Worm (Caenorhabditis elegans) whole organism, young adult: ENCODE measurements around the gene F53A10.2.
A peak's percentile ranks its signal among the peaks of the same experiment; 100 is the strongest.

Experiments used
- B0035.1 ChIP-seq: sonication (generic microtip); optimal IDR thresholded peaks from 2 replicates; lab custom pipeline; 2016; ENCODE audit warnings: missing genetic modification characterization, mild to moderate bottlenecking, missing compliant biosample characterization, missing genotype, missing genetic modification reagents
- C06A6.2 ChIP-seq: fragments of 200-800 bp; sonication (Bioruptor generic); conservative IDR thresholded peaks from 2 replicates; pipeline ENCODE4 v1.3.6; 2022; ENCODE audit warnings: missing genetic modification characterization, missing compliant biosample characterization
- F52B5.7 ChIP-seq: sonication (generic microtip); optimal IDR thresholded peaks from 2 replicates; lab custom pipeline; 2016; ENCODE audit warnings: mild to moderate bottlenecking, missing genetic modification characterization, missing compliant biosample characterization
- F55B11.4 ChIP-seq: sonication (generic microtip); optimal IDR thresholded peaks from 2 replicates; lab custom pipeline; 2016; ENCODE audit warnings: missing compliant biosample characterization, missing genetic modification characterization, borderline replicate concordance; ENCODE audit not compliant: insufficient read depth
- F57C9.4 ChIP-seq: sonication (generic microtip); optimal IDR thresholded peaks from 2 replicates; lab custom pipeline; 2017; ENCODE audit warnings: mild to moderate bottlenecking, missing genetic modification characterization, missing compliant biosample characterization
- T07F8.4 ChIP-seq: sonication (generic microtip); optimal IDR thresholded peaks from 2 replicates; lab custom pipeline; 2016; ENCODE audit warnings: mild to moderate bottlenecking, missing genetic modification characterization, moderate library complexity, missing compliant biosample characterization
- Y56A3A.18 ChIP-seq: fragments of 200-800 bp; sonication (Bioruptor generic); IDR thresholded peaks from 2 replicates; pipeline ENCODE4 v1.3.6; 2022; ENCODE audit warnings: missing genetic modification reagents, missing genetic modification characterization, missing compliant biosample characterization
- Y95B8A.8 ChIP-seq: fragments of 200-800 bp; sonication (Bioruptor generic); IDR thresholded peaks from 2 replicates; pipeline ENCODE4 v1.3.6; 2022; ENCODE audit warnings: missing genetic modification reagents, missing genetic modification characterization, missing compliant biosample characterization
- akir-1 ChIP-seq: fragments of 200-800 bp; sonication (Bioruptor generic); optimal IDR thresholded peaks from 2 replicates; lab custom pipeline; 2018; ENCODE audit warnings: mild to moderate bottlenecking, missing genetic modification characterization, moderate library complexity, missing compliant biosample characterization
- ama-1 ChIP-seq, 3 experiments: fragments of 150-350 bp in 1 of 3; sonication (generic microtip) in 2 of 3; optimal IDR thresholded peaks; 2 replicates each; lab custom pipeline; 2014 to 2018; ENCODE audit warnings: missing biosample characterization in 2 of 3, missing genetic modification characterization in 2 of 3, missing genetic modification reagents in 2 of 3
- aptf-3 ChIP-seq: fragments of 200-800 bp; sonication (Bioruptor generic); IDR thresholded peaks from 2 replicates; pipeline ENCODE4 v1.3.6; 2022; ENCODE audit warnings: missing genetic modification characterization, missing compliant biosample characterization
- atf-7 ChIP-seq: sonication (generic microtip); optimal IDR thresholded peaks from 2 replicates; lab custom pipeline; 2017; ENCODE audit warnings: mild to moderate bottlenecking, missing genetic modification characterization, missing compliant biosample characterization
- athp-1 ChIP-seq: sonication (generic microtip); optimal IDR thresholded peaks from 2 replicates; lab custom pipeline; 2017; ENCODE audit warnings: mild to moderate bottlenecking, missing genetic modification characterization, missing compliant biosample characterization
- attf-6 ChIP-seq: fragments of 200-800 bp; sonication (Bioruptor generic); IDR thresholded peaks from 2 replicates; pipeline ENCODE4 v1.3.6; 2022; ENCODE audit warnings: missing genetic modification reagents, missing genetic modification characterization, missing compliant biosample characterization
- bed-1 ChIP-seq: fragments of 200-800 bp; sonication (Bioruptor generic); IDR thresholded peaks from 2 replicates; pipeline ENCODE4 v1.3.6; 2022; ENCODE audit warnings: missing genetic modification reagents, missing genetic modification characterization, missing compliant biosample characterization
- bed-2 ChIP-seq: fragments of 200-800 bp; sonication (Bioruptor generic); IDR thresholded peaks from 2 replicates; pipeline ENCODE4 v1.3.6; 2022; ENCODE audit warnings: missing genetic modification reagents, missing genetic modification characterization, missing compliant biosample characterization
- cebp-1 ChIP-seq, 2 experiments: fragments of 200-800 bp in 1 of 2; sonication (Bioruptor generic) in 1 of 2; sonication (generic microtip) in 1 of 2; IDR thresholded peaks in 1 of 2; optimal IDR thresholded peaks in 1 of 2; 2 replicates each; pipeline versions ENCODE4 v1.3.6 to Lab custom; 2017 to 2022; ENCODE audit warnings: missing compliant biosample characterization in 2 of 2, missing genetic modification characterization in 2 of 2, mild to moderate bottlenecking in 1 of 2, missing genetic modification reagents in 1 of 2, moderate library complexity in 1 of 2
- ceh-79 ChIP-seq: sonication (generic microtip); optimal IDR thresholded peaks from 2 replicates; lab custom pipeline; 2017; ENCODE audit warnings: mild to moderate bottlenecking, missing genetic modification characterization, missing compliant biosample characterization
- ceh-91 ChIP-seq: fragments of 200-800 bp; sonication (Bioruptor generic); IDR thresholded peaks from 2 replicates; pipeline ENCODE4 v1.3.6; 2022; ENCODE audit warnings: missing genetic modification reagents, missing genetic modification characterization, missing compliant biosample characterization
- dpff-1 ChIP-seq: sonication (generic microtip); optimal IDR thresholded peaks from 2 replicates; lab custom pipeline; 2017; ENCODE audit warnings: mild to moderate bottlenecking, missing genetic modification characterization, missing compliant biosample characterization
- fkh-3 ChIP-seq: sonication (generic microtip); optimal IDR thresholded peaks from 2 replicates; lab custom pipeline; 2016; ENCODE audit warnings: mild to moderate bottlenecking, missing genetic modification characterization, missing compliant biosample characterization
- let-526 ChIP-seq: fragments of 200-800 bp; sonication (Bioruptor generic); IDR thresholded peaks from 2 replicates; pipeline ENCODE4 v1.3.6; 2022; ENCODE audit warnings: missing genetic modification reagents, missing genetic modification characterization, missing compliant biosample characterization
- lir-1 ChIP-seq: fragments of 200-800 bp; sonication (Bioruptor generic); conservative IDR thresholded peaks from 2 replicates; pipeline ENCODE4 v1.3.6; 2022; ENCODE audit warnings: missing genetic modification reagents, missing genetic modification characterization, missing compliant biosample characterization
- madf-10 ChIP-seq: sonication (generic microtip); optimal IDR thresholded peaks from 2 replicates; lab custom pipeline; 2016; ENCODE audit warnings: mild to moderate bottlenecking, missing genetic modification characterization, missing compliant biosample characterization
- madf-3 ChIP-seq: fragments of 200-800 bp; sonication (Bioruptor generic); IDR thresholded peaks from 2 replicates; pipeline ENCODE4 v1.3.6; 2022; ENCODE audit warnings: missing genetic modification reagents, missing genetic modification characterization, missing compliant biosample characterization
- mcd-1 ChIP-seq: fragments of 200-800 bp; sonication (Bioruptor generic); IDR thresholded peaks from 2 replicates; pipeline ENCODE4 v1.3.6; 2022; ENCODE audit warnings: missing genetic modification reagents, missing genetic modification characterization, missing compliant biosample characterization
- mel-28 ChIP-seq: sonication (generic microtip); optimal IDR thresholded peaks from 2 replicates; lab custom pipeline; 2016; ENCODE audit warnings: borderline replicate concordance, mild to moderate bottlenecking, missing genetic modification characterization, missing compliant biosample characterization
- mxl-1 ChIP-seq: sonication (generic microtip); optimal IDR thresholded peaks from 2 replicates; lab custom pipeline; 2016; ENCODE audit warnings: missing genetic modification characterization, missing compliant biosample characterization
- nfya-1 ChIP-seq: sonication (generic microtip); optimal IDR thresholded peaks from 2 replicates; lab custom pipeline; 2017; ENCODE audit warnings: antibody characterized with exemption, missing compliant biosample characterization, missing genetic modification characterization, borderline replicate concordance; ENCODE audit not compliant: insufficient read depth
- nhr-80 ChIP-seq: sonication (generic microtip); optimal IDR thresholded peaks from 2 replicates; lab custom pipeline; 2016; ENCODE audit warnings: missing genetic modification characterization, missing compliant biosample characterization
- nhr-90 ChIP-seq: sonication (generic microtip); optimal IDR thresholded peaks from 2 replicates; lab custom pipeline; 2016; ENCODE audit warnings: missing genotype, mild to moderate bottlenecking, missing genetic modification characterization, missing compliant biosample characterization
- repo-1 ChIP-seq: sonication (generic microtip); optimal IDR thresholded peaks from 2 replicates; lab custom pipeline; 2017; ENCODE audit warnings: mild to moderate bottlenecking, missing genetic modification characterization, missing compliant biosample characterization
- rpc-1 ChIP-seq, 2 experiments: fragments of 150-350 bp in 1 of 2; sonication (generic microtip) in 1 of 2; optimal IDR thresholded peaks; 2 replicates each; lab custom pipeline; 2014 to 2018; ENCODE audit warnings: missing biosample characterization in 1 of 2, missing genetic modification characterization in 1 of 2, missing genetic modification reagents in 1 of 2, missing genotype in 1 of 2
- snpc-1.1 ChIP-seq: sonication (generic microtip); optimal IDR thresholded peaks from 2 replicates; lab custom pipeline; 2017; ENCODE audit warnings: missing genetic modification characterization, mild to moderate bottlenecking, missing compliant biosample characterization, antibody characterized with exemption, moderate library complexity, missing genotype, missing genetic modification reagents; ENCODE audit not compliant: insufficient read depth
- somi-1 ChIP-seq: fragments of 200-800 bp; sonication (Bioruptor generic); optimal IDR thresholded peaks from 2 replicates; lab custom pipeline; 2018; ENCODE audit warnings: mild to moderate bottlenecking, missing genetic modification characterization, missing compliant biosample characterization
- sptf-2 ChIP-seq: fragments of 200-800 bp; sonication (Bioruptor generic); optimal IDR thresholded peaks from 2 replicates; lab custom pipeline; 2018; ENCODE audit warnings: mild to moderate bottlenecking, missing genetic modification characterization, missing compliant biosample characterization
- tbx-9 ChIP-seq: sonication (generic microtip); optimal IDR thresholded peaks from 2 replicates; lab custom pipeline; 2016; ENCODE audit warnings: borderline replicate concordance, missing genetic modification characterization, inconsistent platforms, missing compliant biosample characterization
- tlf-1 ChIP-seq: fragments of 200-800 bp; sonication (Bioruptor generic); optimal IDR thresholded peaks from 2 replicates; lab custom pipeline; 2018; ENCODE audit warnings: mild to moderate bottlenecking, missing genetic modification characterization, missing compliant biosample characterization
- unc-130 ChIP-seq: sonication (generic microtip); optimal IDR thresholded peaks from 2 replicates; lab custom pipeline; 2016; ENCODE audit warnings: missing genetic modification reagents, missing genetic modification characterization, missing compliant biosample characterization
- zim-3 ChIP-seq: sonication (generic microtip); optimal IDR thresholded peaks from 2 replicates; lab custom pipeline; 2017; ENCODE audit warnings: mild to moderate bottlenecking, missing genetic modification characterization, moderate library complexity, missing compliant biosample characterization
- ztf-22 ChIP-seq: fragments of 200-800 bp; sonication (Bioruptor generic); optimal IDR thresholded peaks from 2 replicates; lab custom pipeline; 2018; ENCODE audit warnings: mild to moderate bottlenecking, missing genetic modification characterization, moderate library complexity, missing compliant biosample characterization
- ztf-28 ChIP-seq: fragments of 200-800 bp; sonication (Bioruptor generic); IDR thresholded peaks from 2 replicates; pipeline ENCODE4 v1.3.6; 2022; ENCODE audit warnings: missing genetic modification reagents, missing genetic modification characterization, missing compliant biosample characterization

F53A10.2 gene

DNA sequence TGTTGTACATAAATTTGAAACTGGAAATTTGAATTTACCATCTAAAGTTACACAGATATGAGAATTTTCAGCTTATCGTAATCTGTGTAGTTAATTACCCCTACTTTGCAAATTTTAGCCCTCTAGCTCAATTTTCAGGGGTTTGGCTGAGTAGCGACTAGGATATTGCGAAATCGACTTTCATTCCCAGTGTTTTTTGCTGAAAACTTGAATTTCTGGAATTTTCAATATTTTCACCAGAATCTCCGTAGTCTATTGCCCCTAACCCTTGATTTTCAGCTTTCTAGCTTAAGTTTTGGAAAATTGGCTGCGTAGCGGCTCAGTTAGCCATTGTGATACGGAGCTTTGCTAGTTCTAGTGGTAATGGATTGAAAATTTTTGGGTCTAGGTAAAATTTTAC lies 40.0 kb upstream of the F53A10.2 start:
- TF ChIP-seq cebp-1 (GFP tag; IDR thresholded peaks at IDR 0.05; lab: Robert Waterston, UW) (no peak), cebp-1 (tag; optimal IDR thresholded peaks at IDR 0.05; lab: Kevin White, UChicago) (peak; percentile 76), akir-1 (GFP tag; lab: Kevin White, UChicago) (no peak)

DNA sequence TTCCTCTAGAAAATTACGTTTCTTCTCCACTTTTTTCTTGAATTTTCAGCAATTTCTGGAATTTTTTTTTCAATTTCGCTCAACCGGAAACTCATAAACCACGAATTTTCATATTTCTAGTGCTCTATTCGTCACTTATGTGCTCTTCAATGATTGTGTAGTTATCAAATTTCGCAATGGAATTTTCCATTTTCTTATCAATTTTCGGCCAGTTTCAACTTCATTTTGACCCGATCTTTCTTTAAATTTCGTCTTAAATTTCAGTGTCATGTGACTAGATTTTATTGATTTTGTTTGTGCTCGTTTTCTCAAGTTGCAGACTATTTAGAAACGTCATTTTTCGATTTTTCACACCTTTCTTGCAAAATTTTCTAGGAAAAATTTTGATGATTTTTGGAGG lies 37.5 kb upstream of the F53A10.2 start:
- TF ChIP-seq lir-1 (GFP tag; lab: Robert Waterston, UW) (no peak), cebp-1 (GFP tag; IDR thresholded peaks at IDR 0.05; lab: Robert Waterston, UW) (peak; percentile 75; the same call in 1 of the 2 replicates), cebp-1 (tag; optimal IDR thresholded peaks at IDR 0.05; lab: Kevin White, UChicago) (peak; percentile 83), somi-1 (GFP tag; lab: Kevin White, UChicago) (no peak), nhr-80 (tag; lab: Kevin White, UChicago) (peak; percentile 80), madf-10 (tag; lab: Kevin White, UChicago) (no peak), nhr-90 (tag; lab: Kevin White, UChicago) (no peak), zim-3 (tag; lab: Kevin White, UChicago) (no peak), madf-3 (GFP tag; lab: Robert Waterston, UW) (no peak), ceh-91 (GFP tag; lab: Robert Waterston, UW) (no peak), Y56A3A.18 (GFP tag; lab: Robert Waterston, UW) (no peak), C06A6.2 (no peak), B0035.1 (tag; lab: Kevin White, UChicago) (no peak)
- TF ChIP-seq, all 124 proteins: peak for 2

DNA sequence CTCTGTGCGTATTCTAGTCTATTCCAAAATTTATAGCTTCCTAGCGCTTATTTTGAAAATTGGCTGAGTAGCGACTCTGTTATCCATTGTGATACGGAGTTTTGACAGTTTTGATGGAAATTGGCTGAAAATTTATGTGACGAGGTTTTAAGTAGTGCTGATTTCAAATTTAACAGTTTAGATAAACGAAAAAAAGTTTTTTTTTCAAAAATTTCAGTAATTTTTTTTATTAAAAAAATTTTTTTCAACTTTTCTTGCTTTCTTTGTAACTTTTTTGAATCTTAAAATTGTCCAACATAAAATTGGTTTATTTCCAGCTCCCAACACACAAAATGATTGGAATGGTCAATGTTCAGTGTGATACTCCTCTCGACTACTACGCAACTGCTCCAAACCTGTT lies 33.9 kb upstream of the F53A10.2 start, which contains the start of gene T23F4.2:
TSS of gene T23F4.2 (plus strand) at position 301 of the 400 bp plus-strand sequence.
- no peak for TF ChIP-seq bed-1 (GFP tag; lab: Robert Waterston, UW)
- no peak for TF ChIP-seq aptf-3 (GFP tag; lab: Robert Waterston, UW)
- no peak for TF ChIP-seq nhr-90 (tag; lab: Kevin White, UChicago)
- TF ChIP-seq unc-130: no peak
- TF ChIP-seq nfya-1 (tag; lab: Kevin White, UChicago): no peak
- TF ChIP-seq tlf-1: no peak
- no peak for TF ChIP-seq athp-1 (tag; lab: Kevin White, UChicago)
- no peak for TF ChIP-seq mcd-1
- no peak for TF ChIP-seq sptf-2 (GFP tag; lab: Kevin White, UChicago)
- no peak for TF ChIP-seq ceh-79
- no peak for TF ChIP-seq T07F8.4 (tag; lab: Kevin White, UChicago)
- no peak for TF ChIP-seq dpff-1 (tag; lab: Kevin White, UChicago)
- TF ChIP-seq bed-2 (GFP tag; lab: Robert Waterston, UW): no peak
- no peak for TF ChIP-seq ztf-28 (GFP tag; lab: Robert Waterston, UW)
- TF ChIP-seq, all 124 proteins: peak for 0

DNA sequence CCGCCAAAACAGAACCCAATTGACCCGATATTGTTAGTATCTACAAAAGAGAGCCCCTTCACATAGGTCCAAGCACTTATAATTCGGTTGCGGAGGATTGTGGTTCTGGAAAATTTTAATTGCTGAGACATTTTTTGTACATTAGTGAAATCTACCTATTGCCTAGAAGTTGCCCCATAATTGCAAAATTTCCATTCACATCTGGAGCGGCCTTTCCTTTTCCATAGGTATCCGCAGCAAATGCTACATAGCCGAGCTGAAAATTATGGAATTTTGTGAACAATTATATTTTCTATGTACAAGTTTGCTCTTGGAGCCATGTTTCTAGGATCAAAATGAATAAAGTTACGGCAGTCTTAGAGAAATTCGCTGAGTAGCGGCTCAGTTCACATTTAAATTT lies 26.3 kb upstream of the F53A10.2 start:
- TF ChIP-seq repo-1 (tag; lab: Kevin White, UChicago) (no peak), F52B5.7 (no peak), ama-1 (optimal IDR thresholded peaks at IDR 0.05; lab: Kevin White, UChicago) (no peak), ama-1 (GFP tag; optimal IDR thresholded peaks at IDR 0.05; lab: Kevin White, UChicago) (no peak), unc-130 (no peak), mxl-1 (tag; lab: Kevin White, UChicago) (no peak), dpff-1 (tag; lab: Kevin White, UChicago) (no peak), fkh-3 (no peak), mel-28 (tag; lab: Kevin White, UChicago) (no peak), rpc-1 (optimal IDR thresholded peaks at IDR 0.05; lab: Kevin White, UChicago) (no peak), rpc-1 (tag; optimal IDR thresholded peaks at IDR 0.05; lab: Kevin White, UChicago) (no peak), atf-7 (tag; lab: Kevin White, UChicago) (no peak), F57C9.4 (tag; lab: Kevin White, UChicago) (no peak), F55B11.4 (tag; lab: Kevin White, UChicago) (no peak), let-526 (GFP tag; lab: Robert Waterston, UW) (no peak), T07F8.4 (tag; lab: Kevin White, UChicago) (no peak), tbx-9 (no peak), snpc-1.1 (no peak), aptf-3 (GFP tag; lab: Robert Waterston, UW) (no peak), ztf-22 (GFP tag; lab: Kevin White, UChicago) (no peak), attf-6 (GFP tag; lab: Robert Waterston, UW) (no peak), Y95B8A.8 (GFP tag; lab: Robert Waterston, UW) (no peak)
